Fruit fly (Drosophila melanogaster): ENCODE results near the gene Cht7.

Gene Cht7

DNA sequence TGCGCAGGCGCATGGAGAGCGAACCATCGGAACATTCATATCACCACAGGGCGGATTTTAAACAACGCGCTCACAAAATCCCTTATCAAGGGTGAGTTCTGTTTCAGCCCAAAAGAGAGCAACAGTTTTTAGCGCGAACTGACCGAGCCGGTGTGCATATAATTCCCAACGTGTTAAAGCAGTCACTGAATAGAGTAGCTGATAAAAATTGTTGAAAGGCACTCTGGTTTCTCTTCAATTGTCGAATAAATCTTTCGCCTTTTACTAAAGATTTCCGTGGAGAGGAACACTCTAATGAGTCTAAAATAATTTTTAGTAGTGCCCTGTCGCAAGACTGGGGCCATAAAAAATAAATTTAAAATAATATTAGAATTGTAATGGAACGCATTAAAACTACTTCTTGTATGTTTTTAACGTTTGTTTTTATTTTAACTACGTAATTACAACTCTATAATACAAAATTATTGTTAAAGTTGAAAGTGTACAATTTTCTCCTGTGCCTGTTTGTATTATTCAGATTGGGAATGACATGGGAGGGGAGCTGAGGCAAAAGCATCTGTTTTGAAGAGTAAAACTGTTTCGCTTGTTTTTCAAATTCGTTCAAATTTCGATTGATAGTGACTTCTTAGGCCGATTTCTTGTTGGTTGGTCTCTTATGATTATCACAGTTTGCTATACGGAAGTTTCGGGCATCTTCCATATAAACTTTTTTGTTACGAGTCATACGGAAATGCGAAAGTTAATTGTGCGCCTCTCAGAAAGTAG lies 16.0 kb downstream of the Cht7 start (continued):
- peak; percentile 76 for TF ChIP-seq lilli (GFP tag; optimal IDR thresholded peaks at IDR 0.05)
- peak; percentile 14; the same call in 1 of the 2 replicates for TF ChIP-seq CG4730 (GFP tag; IDR thresholded peaks at IDR 0.05)
- TF ChIP-seq E2f1 (GFP tag; IDR thresholded peaks at IDR 0.05), result peak; percentile 40; the same call in 1 of the 2 replicates
- peak; percentile 70; the same call in 1 of the 2 replicates for TF ChIP-seq bbx (GFP tag; IDR thresholded peaks at IDR 0.05; ENCODE audit: partially characterized antibody)
- peak; percentile 8 for TF ChIP-seq Hr3 (GFP tag; optimal IDR thresholded peaks at IDR 0.05)
- TF ChIP-seq CG34376 (GFP tag; optimal IDR thresholded peaks at IDR 0.05), result peak; percentile 30
- TF ChIP-seq gro (GFP tag; optimal IDR thresholded peaks at IDR 0.05), result peak; percentile 15
- TF ChIP-seq esg (GFP tag; conservative IDR thresholded peaks at IDR 0.05), result no peak
- no peak for TF ChIP-seq CG3407 (GFP tag; optimal IDR thresholded peaks at IDR 0.05)
- TF ChIP-seq salm (tag; optimal IDR thresholded peaks at IDR 0.05), result no peak
- 0 out of 2 replicates have a peak, but pooled peaks have one; percentile 9 for TF ChIP-seq peb (GFP tag; IDR thresholded peaks at IDR 0.05)
- TF ChIP-seq CG11398 (GFP tag; optimal IDR thresholded peaks at IDR 0.05), result peak; percentile 24
- TF ChIP-seq Neu2 (GFP tag; optimal IDR thresholded peaks at IDR 0.05; ENCODE audit: borderline replicate concordance), result no peak
- TF ChIP-seq pros (GFP tag; optimal IDR thresholded peaks at IDR 0.05), result peak; percentile 98
- TF ChIP-seq CG10209 (GFP tag; optimal IDR thresholded peaks at IDR 0.05), result peak; percentile 70
- TF ChIP-seq Max (GFP tag; optimal IDR thresholded peaks at IDR 0.05), result peak; percentile 1
- TF ChIP-seq pan (optimal IDR thresholded peaks at IDR 0.05), result no peak
- TF ChIP-seq pan (GFP tag; optimal IDR thresholded peaks at IDR 0.05 in 1 of 2, IDR thresholded peaks at IDR 0.05 in 1 of 2), result peak in 1 of 2 experiments; percentile 42
- peak; percentile 37 for TF ChIP-seq CG9932 (GFP tag; IDR thresholded peaks at IDR 0.05)
- peak; percentile 62 for TF ChIP-seq sqz (GFP tag; optimal IDR thresholded peaks at IDR 0.05)
- peak; percentile 22 for TF ChIP-seq CG13424 (tag; optimal IDR thresholded peaks at IDR 0.05)
- peak; percentile 8 for TF ChIP-seq Atf3 (GFP tag; optimal IDR thresholded peaks at IDR 0.05)
- TF ChIP-seq vvl (GFP tag; IDR thresholded peaks at IDR 0.05), result no peak
- TF ChIP-seq ci (GFP tag; IDR thresholded peaks at IDR 0.05), result peak; percentile 78
- peak; percentile 25; the same call in 1 of the 2 replicates for TF ChIP-seq Rx (GFP tag; IDR thresholded peaks at IDR 0.05)
- TF ChIP-seq Nf-YC (tag; optimal IDR thresholded peaks at IDR 0.05), result no peak
- TF ChIP-seq CG34422 (GFP tag; IDR thresholded peaks at IDR 0.05), result peak; percentile 68; the same call in 1 of the 3 replicates
- TF ChIP-seq Fer3 (tag; optimal IDR thresholded peaks at IDR 0.05), result peak; percentile 49
- peak; percentile 6 for TF ChIP-seq pzg (GFP tag; optimal IDR thresholded peaks at IDR 0.05)
- peak; percentile 43; the same call in 1 of the 3 replicates for TF ChIP-seq jigr1 (GFP tag; IDR thresholded peaks at IDR 0.05)
- peak; percentile 43; the same call in 1 of the 2 replicates for TF ChIP-seq CG17328 (GFP tag; IDR thresholded peaks at IDR 0.05)
- TF ChIP-seq CG12219 (GFP tag; optimal IDR thresholded peaks at IDR 0.05), result no peak
- TF ChIP-seq maf-S (GFP tag; optimal IDR thresholded peaks at IDR 0.05), result peak; percentile 56
- TF ChIP-seq jumu (GFP tag; optimal IDR thresholded peaks at IDR 0.05), result peak; percentile 26
- peak; percentile 31 for TF ChIP-seq Ssrp (tag; optimal IDR thresholded peaks at IDR 0.05)
- TF ChIP-seq mld (GFP tag; IDR thresholded peaks at IDR 0.05; ENCODE audit: partially characterized antibody), result peak; percentile 59; the same call in 1 of the 3 replicates
- TF ChIP-seq CG8388 (GFP tag; optimal IDR thresholded peaks at IDR 0.05), result peak; percentile 4
- peak; percentile 18 for TF ChIP-seq Sry-δ (GFP tag; optimal IDR thresholded peaks at IDR 0.05)
- TF ChIP-seq kah (GFP tag; optimal IDR thresholded peaks at IDR 0.05), result no peak
- TF ChIP-seq btn (GFP tag; optimal IDR thresholded peaks at IDR 0.05), result peak; percentile 24
- no peak for TF ChIP-seq dati (GFP tag; IDR thresholded peaks at IDR 0.05)
- no peak for TF ChIP-seq CG17186 (GFP tag; optimal IDR thresholded peaks at IDR 0.05)
- TF ChIP-seq CG1647 (GFP tag; optimal IDR thresholded peaks at IDR 0.05), result peak; percentile 19
- peak; percentile 41 for TF ChIP-seq CG7745 (tag; optimal IDR thresholded peaks at IDR 0.05)
- TF ChIP-seq CHES-1-like (GFP tag; optimal IDR thresholded peaks at IDR 0.05), result peak; percentile 24
- TF ChIP-seq CG1233 (GFP tag; optimal IDR thresholded peaks at IDR 0.05), result peak; percentile 32
- TF ChIP-seq NC2α (GFP tag; optimal IDR thresholded peaks at IDR 0.05), result peak; percentile 8
- TF ChIP-seq trem (tag; optimal IDR thresholded peaks at IDR 0.05), result peak; percentile 1
- TF ChIP-seq Atf6 (GFP tag; IDR thresholded peaks at IDR 0.05), result peak; percentile 69

All from whole organism, embryonic.